Worm (Caenorhabditis elegans): ENCODE data around the gene F56C3.1.

The F56C3.1 gene

ce11 chrX:1386893-1387367, at the start of gene F56C3.1:
Gene F56C3.1, plus strand, starts transcription at chrX:1387317.
- TF ChIP-seq C04F5.9 (tag; optimal IDR thresholded peaks at IDR 0.05) (no peak), mab-9 (GFP tag; IDR thresholded peaks at IDR 0.05) (no peak), sup-37 (GFP tag; optimal IDR thresholded peaks at IDR 0.05) (no peak), hpl-2 (GFP tag; optimal IDR thresholded peaks at IDR 0.05) (no peak), tbx-2 (tag; optimal IDR thresholded peaks at IDR 0.05) (no peak), ztf-11 (tag; optimal IDR thresholded peaks at IDR 0.05) (no peak), nhr-12 (tag; optimal IDR thresholded peaks at IDR 0.05) (no peak), elt-2 (tag; optimal IDR thresholded peaks at IDR 0.05) (no peak), sptf-1 (tag; optimal IDR thresholded peaks at IDR 0.05) (no peak), unc-130 (tag; optimal IDR thresholded peaks at IDR 0.05) (no peak), hlh-17 (GFP tag; optimal IDR thresholded peaks at IDR 0.05; ENCODE audit: borderline replicate concordance) (no peak), vab-15 (tag; optimal IDR thresholded peaks at IDR 0.05) (no peak), lin-39 (tag; optimal IDR thresholded peaks at IDR 0.05) (no peak), pax-3 (tag; optimal IDR thresholded peaks at IDR 0.05) (no peak), mdl-1 (tag; optimal IDR thresholded peaks at IDR 0.05) (no peak)

ce11 chrX:1337834-1338233, 49.3 kb upstream of the F56C3.1 start:
- TF ChIP-seq elt-2 (tag; optimal IDR thresholded peaks at IDR 0.05) (peak; percentile 29), vab-15 (tag; optimal IDR thresholded peaks at IDR 0.05) (no peak), elt-3 (tag; optimal IDR thresholded peaks at IDR 0.05) (no peak)

- TF ChIP-seq hlh-4 (tag; optimal IDR thresholded peaks at IDR 0.05) (no peak), lin-39 (tag; optimal IDR thresholded peaks at IDR 0.05) (peak; percentile 27), C04F5.9 (tag; optimal IDR thresholded peaks at IDR 0.05) (no peak), nhr-47 (tag; optimal IDR thresholded peaks at IDR 0.05) (peak; percentile 62), C34B4.2 (tag; optimal IDR thresholded peaks at IDR 0.05) (no peak), zip-4 (GFP tag; optimal IDR thresholded peaks at IDR 0.05) (no peak), nhr-12 (tag; optimal IDR thresholded peaks at IDR 0.05) (no peak), isw-1 (GFP tag; IDR thresholded peaks at IDR 0.05) (no peak), sptf-1 (tag; optimal IDR thresholded peaks at IDR 0.05) (no peak), skn-1 (tag; optimal IDR thresholded peaks at IDR 0.05) (peak; percentile 61), pqm-1 (tag; optimal IDR thresholded peaks at IDR 0.05) (no peak), tbx-2 (tag; optimal IDR thresholded peaks at IDR 0.05) (peak; percentile 4), mep-1 (tag; optimal IDR thresholded peaks at IDR 0.05) (peak; percentile 20), nhr-85 (tag) (peak; percentile 54), nhr-20 (tag; optimal IDR thresholded peaks at IDR 0.05) (peak; percentile 19), fkh-8 (tag; optimal IDR thresholded peaks at IDR 0.05) (no peak), nhr-77 (tag; optimal IDR thresholded peaks at IDR 0.05) (no peak), dsc-1 (tag; optimal IDR thresholded peaks at IDR 0.05) (peak; percentile 50), unc-62 (GFP tag; optimal IDR thresholded peaks at IDR 0.05) (no peak), nhr-90 (tag; optimal IDR thresholded peaks at IDR 0.05; ENCODE audit: poor library complexity) (peak; percentile 51), lsy-2 (tag; optimal IDR thresholded peaks at IDR 0.05) (peak in 1 of 2 experiments; percentile 27), fos-1 (tag; optimal IDR thresholded peaks at IDR 0.05) (no peak), lin-14 (GFP tag; optimal IDR thresholded peaks at IDR 0.05) (peak; percentile 43), nhr-11 (tag; optimal IDR thresholded peaks at IDR 0.05) (no peak), snu-23 (GFP tag; optimal IDR thresholded peaks at IDR 0.05) (peak; percentile 67), mab-9 (GFP tag; IDR thresholded peaks at IDR 0.05) (no peak), efl-3 (GFP tag; optimal IDR thresholded peaks at IDR 0.05) (no peak), sox-4 (tag; optimal IDR thresholded peaks at IDR 0.05) (no peak), fkh-4 (tag; optimal IDR thresholded peaks at IDR 0.05; ENCODE audit: borderline replicate concordance) (no peak), mdl-1 (tag; optimal IDR thresholded peaks at IDR 0.05) (no peak), ceh-82 (tag; optimal IDR thresholded peaks at IDR 0.05) (peak in 1 of 3 experiments; percentile 12), nhr-71 (tag; optimal IDR thresholded peaks at IDR 0.05) (peak; percentile 13), C16A3.4 (tag; optimal IDR thresholded peaks at IDR 0.05) (peak; percentile 19)
Measured at ce11 chrX:1338906-1339673, 48.0 kb upstream of the F56C3.1 start.
